Fruit fly (Drosophila melanogaster) whole organism, wandering third instar larva: Measurements from ENCODE around the gene side.

Source experiments
- Abd-B ChIP-seq: fragments of >200 bp; optimal IDR thresholded peaks from 2 replicates; lab custom pipeline; 2017; ENCODE audit warnings: missing biosample characterization, missing genetic modification characterization
- CG32264 ChIP-seq: fragments of 200-800 bp; sonication (Bioruptor generic); optimal IDR thresholded peaks from 2 replicates; lab custom pipeline; 2016; ENCODE audit warnings: missing biosample characterization, missing genetic modification characterization
- CrebA ChIP-seq: fragments of 200-800 bp; sonication (Bioruptor generic); optimal IDR thresholded peaks from 2 replicates; lab custom pipeline; 2016; ENCODE audit warnings: missing biosample characterization, mild to moderate bottlenecking, missing genetic modification characterization, borderline replicate concordance
- Dfd ChIP-seq: fragments of >200 bp; optimal IDR thresholded peaks from 2 replicates; lab custom pipeline; 2017; ENCODE audit warnings: missing biosample characterization, missing genetic modification characterization
- GATAd ChIP-seq: sonication (Bioruptor generic); optimal IDR thresholded peaks from 2 replicates; lab custom pipeline; 2016; ENCODE audit warnings: missing biosample characterization, missing genetic modification characterization
- Hr78 ChIP-seq: fragments of >200 bp; optimal IDR thresholded peaks from 2 replicates; lab custom pipeline; 2017; ENCODE audit warnings: missing biosample characterization, missing genetic modification characterization
- Hr83 ChIP-seq: fragments of 200-300 bp; sonication (Bioruptor generic); optimal IDR thresholded peaks from 2 replicates; lab custom pipeline; 2016; ENCODE audit warnings: missing biosample characterization, mild to moderate bottlenecking, missing genetic modification characterization, moderate library complexity; ENCODE audit not compliant: poor library complexity, severe bottlenecking
- Jra ChIP-seq: sonication (Bioruptor generic); optimal IDR thresholded peaks from 2 replicates; lab custom pipeline; 2016; ENCODE audit warnings: missing biosample characterization, missing genetic modification characterization
- Mio ChIP-seq: sonication (Bioruptor generic); optimal IDR thresholded peaks from 2 replicates; lab custom pipeline; 2016; ENCODE audit warnings: missing biosample characterization, missing genetic modification characterization
- Myc ChIP-seq: fragments of >200 bp; optimal IDR thresholded peaks from 2 replicates; lab custom pipeline; 2017
- OdsH ChIP-seq: fragments of 200-800 bp; sonication (Bioruptor generic); optimal IDR thresholded peaks from 2 replicates; lab custom pipeline; 2016; ENCODE audit warnings: missing biosample characterization, mild to moderate bottlenecking, missing genetic modification characterization
- Rel ChIP-seq, 2 experiments: fragments of 200-800 bp; sonication (Bioruptor generic) in 1 of 2; optimal IDR thresholded peaks; 2 replicates in 1 of 2; 3 replicates in 1 of 2; lab custom pipeline; 2016 to 2019; ENCODE audit warnings: mild to moderate bottlenecking in 2 of 2, missing biosample characterization in 2 of 2, missing genetic modification characterization in 2 of 2, moderate library complexity in 1 of 2
- Vsx2 ChIP-seq: fragments of 200-300, 225-300 bp; sonication (Bioruptor generic); optimal IDR thresholded peaks from 2 replicates; lab custom pipeline; 2018; ENCODE audit warnings: missing biosample characterization, missing genetic modification characterization; ENCODE audit not compliant: partially characterized antibody
- brk ChIP-seq: fragments of 200-800 bp; sonication (Bioruptor generic); optimal IDR thresholded peaks from 2 replicates; lab custom pipeline; 2016; ENCODE audit warnings: missing biosample characterization, mild to moderate bottlenecking, missing genetic modification characterization
- dmrt93B ChIP-seq: fragments of 200-800 bp; sonication (Bioruptor generic); optimal IDR thresholded peaks from 2 replicates; lab custom pipeline; 2018; ENCODE audit warnings: missing biosample characterization, mild to moderate bottlenecking, missing genetic modification characterization
- dsf ChIP-seq: sonication (Bioruptor generic); optimal IDR thresholded peaks from 2 replicates; lab custom pipeline; 2016; ENCODE audit warnings: missing biosample characterization, missing genetic modification characterization, borderline replicate concordance
- ey ChIP-seq: fragments of 200-800 bp; sonication (Bioruptor generic); optimal IDR thresholded peaks from 2 replicates; lab custom pipeline; 2016; ENCODE audit warnings: missing biosample characterization, missing genetic modification characterization
- foxo ChIP-seq, 2 experiments: fragments of 200-800 bp; sonication (Bioruptor generic); optimal IDR thresholded peaks; 2 replicates in 1 of 2; 3 replicates in 1 of 2; lab custom pipeline; 2016 to 2017; ENCODE audit warnings: missing biosample characterization in 2 of 2, missing genetic modification characterization in 2 of 2
- fru ChIP-seq: fragments of 200-800 bp; sonication (Bioruptor generic); optimal IDR thresholded peaks from 3 replicates; lab custom pipeline; 2016; ENCODE audit warnings: missing biosample characterization, mild to moderate bottlenecking, missing genetic modification characterization
- h ChIP-seq: fragments of 200-800 bp; sonication (Bioruptor generic); optimal IDR thresholded peaks from 3 replicates; lab custom pipeline; 2016; ENCODE audit warnings: missing biosample characterization, mild to moderate bottlenecking, missing genetic modification characterization
- jim ChIP-seq: fragments of 175-275, 200-325 bp; sonication (Bioruptor generic); optimal IDR thresholded peaks from 2 replicates; lab custom pipeline; 2016; ENCODE audit warnings: missing biosample characterization, mild to moderate bottlenecking, missing genetic modification characterization
- lola ChIP-seq: fragments of >200 bp; optimal IDR thresholded peaks from 2 replicates; lab custom pipeline; 2017; ENCODE audit warnings: missing biosample characterization, missing genetic modification characterization
- pan ChIP-seq: fragments of >200 bp; optimal IDR thresholded peaks from 2 replicates; lab custom pipeline; 2017
- psq ChIP-seq: fragments of 200-800 bp; sonication (Bioruptor generic); optimal IDR thresholded peaks from 3 replicates; lab custom pipeline; 2017; ENCODE audit warnings: missing biosample characterization, mild to moderate bottlenecking, missing genetic modification characterization, moderate library complexity
- rgr ChIP-seq: fragments of 200-800 bp; sonication (Bioruptor generic); optimal IDR thresholded peaks from 3 replicates; lab custom pipeline; 2016; ENCODE audit warnings: missing biosample characterization, mild to moderate bottlenecking, missing genetic modification characterization
- sv ChIP-seq: fragments of 200-800 bp; sonication (Bioruptor generic); optimal IDR thresholded peaks from 3 replicates; lab custom pipeline; 2016; ENCODE audit warnings: missing biosample characterization, missing genetic modification characterization
- tai ChIP-seq: sonication (Bioruptor generic); optimal IDR thresholded peaks from 2 replicates; lab custom pipeline; 2016; ENCODE audit warnings: missing biosample characterization, missing genetic modification characterization
- usp ChIP-seq: fragments of >200 bp; optimal IDR thresholded peaks from 2 replicates; lab custom pipeline; 2017; ENCODE audit warnings: missing biosample characterization, missing genetic modification characterization
- woc ChIP-seq: sonication (Bioruptor generic); optimal IDR thresholded peaks from 2 replicates; lab custom pipeline; 2016; ENCODE audit warnings: missing biosample characterization, mild to moderate bottlenecking, missing genetic modification characterization

side gene

dm6 chr3R:27426702-27427101, 10.6 kb downstream of the side start:
- TF ChIP-seq woc (GFP tag; lab: Kevin White, UChicago) (no peak), dsf (GFP tag; lab: Kevin White, UChicago) (no peak), ey (GFP tag; lab: Kevin White, UChicago) (no peak), foxo (GFP tag; optimal IDR thresholded peaks at IDR 0.05; lab: Kevin White, UChicago) (no peak), Dfd (GFP tag; lab: Kevin White, UChicago) (no peak), dmrt93B (GFP tag; lab: Kevin White, UChicago) (no peak), OdsH (GFP tag; lab: Kevin White, UChicago) (no peak), CrebA (GFP tag; lab: Kevin White, UChicago) (no peak), rgr (GFP tag; lab: Kevin White, UChicago) (no peak), jim (GFP tag; lab: Kevin White, UChicago) (no peak), sv (GFP tag; lab: Kevin White, UChicago) (no peak), CG32264 (GFP tag; lab: Kevin White, UChicago) (no peak), lola (GFP tag; lab: Kevin White, UChicago) (no peak), GATAd (no peak)

DNA sequence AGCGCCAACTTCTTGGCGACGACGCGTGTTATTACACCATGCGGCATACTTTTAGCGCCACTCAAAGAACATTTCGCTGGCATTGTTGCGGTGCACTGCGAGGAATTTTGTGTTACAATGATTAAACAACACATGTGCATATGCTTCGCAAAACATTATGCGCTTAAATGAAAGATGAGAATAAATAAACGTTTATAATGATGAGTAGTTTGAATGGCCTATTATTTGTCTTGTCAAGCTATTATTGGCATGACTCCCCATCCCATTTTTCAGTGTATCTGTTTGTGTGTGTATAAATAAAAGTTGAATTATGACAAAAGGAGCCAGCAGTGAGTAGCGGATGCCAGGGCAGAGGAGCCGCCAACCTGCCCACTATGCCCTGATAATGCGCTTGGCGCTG, 15.5 kb downstream of the side start:
- TF ChIP-seq Jra = no peak

dm6 chr3R:27415303-27415702, 22.0 kb downstream of the side start:
- no peak for TF ChIP-seq Hr83 (GFP tag; lab: Kevin White, UChicago)

DNA sequence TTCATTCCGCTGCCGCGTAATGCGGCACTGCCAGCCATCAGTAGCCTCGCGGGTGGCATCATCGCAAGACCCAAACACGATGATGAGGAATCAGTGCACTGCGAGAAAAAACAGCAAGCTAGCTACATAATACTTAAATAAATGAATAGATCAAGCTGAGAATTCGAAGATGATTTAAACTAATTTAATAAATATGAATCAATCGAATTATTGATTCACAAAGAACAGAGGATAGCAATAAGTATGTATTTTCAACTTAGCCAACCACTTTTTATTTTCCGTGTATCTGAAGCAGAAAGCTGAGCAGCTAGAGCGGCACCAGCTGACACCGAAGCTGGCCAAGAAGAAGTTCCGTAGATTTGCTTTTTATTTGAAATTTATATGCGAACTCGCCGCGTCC, 24.1 kb downstream of the side start:
- TF ChIP-seq Dfd (GFP tag; lab: Kevin White, UChicago) = no peak
- no peak for TF ChIP-seq Hr78 (GFP tag; lab: Kevin White, UChicago)
- no peak for TF ChIP-seq psq
- no peak for TF ChIP-seq pan (lab: Kevin White, UChicago)
- no peak for TF ChIP-seq Abd-B (GFP tag; lab: Kevin White, UChicago)
- no peak for TF ChIP-seq Hr83 (GFP tag; lab: Kevin White, UChicago)
- TF ChIP-seq ey (GFP tag; lab: Kevin White, UChicago) = no peak

DNA sequence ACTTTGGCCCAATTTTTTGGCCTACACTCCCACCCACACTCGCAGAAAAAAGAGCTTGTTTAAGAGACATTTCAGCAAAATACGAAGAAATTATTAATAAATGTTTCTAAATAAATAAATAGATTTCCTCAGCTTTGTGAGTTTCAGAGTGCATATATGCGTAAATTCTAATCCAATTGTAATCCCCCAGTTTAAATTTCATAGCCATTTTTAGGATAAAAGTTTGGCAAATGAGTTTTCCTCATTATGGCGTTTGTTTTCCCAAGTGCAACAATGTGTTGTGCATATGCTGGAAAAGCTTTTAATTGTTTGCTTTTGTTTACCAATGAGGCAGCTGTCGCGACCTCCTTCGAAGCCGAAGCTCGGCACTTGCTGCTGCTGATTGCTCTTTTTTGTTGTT, 28.6 kb downstream of the side start:
- no peak for TF ChIP-seq fru (GFP tag; lab: Kevin White, UChicago)
- TF ChIP-seq brk = no peak
- TF ChIP-seq GATAd = no peak
- no peak for TF ChIP-seq Rel (GFP tag; optimal IDR thresholded peaks at IDR 0.05; lab: Kevin White, UChicago)
- no peak for TF ChIP-seq Rel (tag; optimal IDR thresholded peaks at IDR 0.05; lab: Kevin White, UChicago)
- TF ChIP-seq rgr (GFP tag; lab: Kevin White, UChicago) = no peak
- no peak for TF ChIP-seq pan (lab: Kevin White, UChicago)
- TF ChIP-seq Abd-B (GFP tag; lab: Kevin White, UChicago) = no peak
- no peak for TF ChIP-seq Dfd (GFP tag; lab: Kevin White, UChicago)
- no peak for TF ChIP-seq h
- no peak for TF ChIP-seq foxo (GFP tag; optimal IDR thresholded peaks at IDR 0.05; lab: Kevin White, UChicago)
- TF ChIP-seq Mio (GFP tag; lab: Kevin White, UChicago) = no peak
- no peak for TF ChIP-seq dsf (GFP tag; lab: Kevin White, UChicago)
- TF ChIP-seq Hr83 (GFP tag; lab: Kevin White, UChicago) = no peak
- no peak for TF ChIP-seq jim (GFP tag; lab: Kevin White, UChicago)
- no peak for TF ChIP-seq sv (GFP tag; lab: Kevin White, UChicago)
- no peak for TF ChIP-seq tai
- TF ChIP-seq usp = no peak
- no peak for TF ChIP-seq psq

dm6 chr3R:27407049-27407448, 30.2 kb downstream of the side start:
- TF ChIP-seq woc (GFP tag; lab: Kevin White, UChicago) (no peak), Mio (GFP tag; lab: Kevin White, UChicago) (no peak), sv (GFP tag; lab: Kevin White, UChicago) (peak; percentile 44)

DNA sequence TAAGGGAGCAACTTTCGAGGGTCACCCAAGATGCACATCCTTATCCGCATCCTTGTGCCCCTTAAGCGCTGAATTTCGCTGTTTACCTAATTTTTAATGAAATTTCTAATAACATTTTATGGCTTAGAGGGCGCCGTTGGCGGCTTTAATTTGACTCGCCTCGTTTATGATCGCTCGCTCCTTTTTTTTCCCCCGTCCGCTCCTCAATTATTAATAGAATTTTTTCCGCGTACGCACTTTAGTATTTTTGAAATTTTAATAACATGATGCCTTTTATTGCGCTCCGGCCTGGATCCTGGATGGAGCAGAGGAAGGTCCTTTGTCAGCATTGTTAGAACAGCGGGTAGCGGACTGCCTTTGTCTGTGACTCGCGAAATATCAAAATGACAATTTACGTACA, 68.7 kb downstream of the side start, which contains the start of gene CG46335:
Gene CG46335 (minus strand): TSS at position 101 of the 400 bp plus-strand sequence.
- TF ChIP-seq jim (GFP tag; lab: Kevin White, UChicago) = no peak
- no peak for TF ChIP-seq h
- TF ChIP-seq lola (GFP tag; lab: Kevin White, UChicago) = no peak
- TF ChIP-seq Myc (lab: Kevin White, UChicago) = no peak
- no peak for TF ChIP-seq Jra
- no peak for TF ChIP-seq Abd-B (GFP tag; lab: Kevin White, UChicago)
- no peak for TF ChIP-seq Vsx2
- no peak for TF ChIP-seq brk
- no peak for TF ChIP-seq usp
- TF ChIP-seq CrebA (GFP tag; lab: Kevin White, UChicago) = no peak
- TF ChIP-seq ey (GFP tag; lab: Kevin White, UChicago) = no peak
- TF ChIP-seq, all 38 proteins: peak for 0
